Worm (Caenorhabditis elegans) whole organism, L2 larva: Measurements from ENCODE around the gene acox-1.5.

Experiments
- fos-1 ChIP-seq: fragments of 150-350 bp; optimal IDR thresholded peaks from 2 replicates; lab custom pipeline; 2014; ENCODE audit warnings: missing biosample characterization, missing genetic modification characterization
- lin-13 ChIP-seq: fragments of 150-350 bp; optimal IDR thresholded peaks from 2 replicates; lab custom pipeline; 2014; ENCODE audit warnings: missing biosample characterization, missing genetic modification reagents, missing genetic modification characterization
- nhr-11 ChIP-seq: fragments of 150-350 bp; optimal IDR thresholded peaks from 2 replicates; lab custom pipeline; 2014; ENCODE audit warnings: missing biosample characterization, missing genetic modification characterization
- nhr-21 ChIP-seq: fragments of 150-350 bp; optimal IDR thresholded peaks from 2 replicates; lab custom pipeline; 2014; ENCODE audit warnings: missing biosample characterization, missing genetic modification characterization
- nhr-25 ChIP-seq: fragments of 150-350 bp; sonication (generic microtip); optimal IDR thresholded peaks from 3 replicates; lab custom pipeline; 2014; ENCODE audit warnings: missing biosample characterization, missing genetic modification characterization

ce11 chrIII:9619079-9619761 lies 27.2 kb upstream of the acox-1.5 start, which contains the start of gene hlh-11:
- TF ChIP-seq nhr-11, result no peak
- TF ChIP-seq nhr-21, result peak; percentile 91
- peak; percentile 92 for TF ChIP-seq fos-1 (tag; lab: Kevin White, UChicago)
- TF ChIP-seq lin-13 (GFP tag; lab: Kevin White, UChicago), result peak; percentile 80
- peak; percentile 93 for TF ChIP-seq nhr-25
